Fruit fly (Drosophila melanogaster): Measurements from ENCODE around the gene Tgi.

Tgi gene

dm6 chr3L:13495065-13495464, 8.5 kb downstream of the Tgi start:
- no peak for TF ChIP-seq Myc (optimal IDR thresholded peaks at IDR 0.05)
- no peak for TF ChIP-seq Abd-B (GFP tag; optimal IDR thresholded peaks at IDR 0.05)
- no peak for TF ChIP-seq h (GFP tag; optimal IDR thresholded peaks at IDR 0.05)
- peak; percentile 11 for TF ChIP-seq Rel (GFP tag; optimal IDR thresholded peaks at IDR 0.05)
- TF ChIP-seq Rel (tag; optimal IDR thresholded peaks at IDR 0.05) = no peak
- no peak for TF ChIP-seq rgr (GFP tag; optimal IDR thresholded peaks at IDR 0.05)
- peak; percentile 25 for TF ChIP-seq Hnf4 (GFP tag; optimal IDR thresholded peaks at IDR 0.05)
- no peak for TF ChIP-seq Vsx2 (GFP tag; optimal IDR thresholded peaks at IDR 0.05; ENCODE audit: partially characterized antibody)
- TF ChIP-seq fru (GFP tag; optimal IDR thresholded peaks at IDR 0.05) = no peak
- no peak for TF ChIP-seq usp (GFP tag; optimal IDR thresholded peaks at IDR 0.05)
- no peak for TF ChIP-seq dl (GFP tag; optimal IDR thresholded peaks at IDR 0.05; ENCODE audit: insufficient read depth in 1 of 2, partially characterized antibody in 2 of 2)
- peak; percentile 86 for TF ChIP-seq jim (GFP tag; optimal IDR thresholded peaks at IDR 0.05)
- no peak for TF ChIP-seq Hr83 (GFP tag; optimal IDR thresholded peaks at IDR 0.05; ENCODE audit: poor library complexity, severe bottlenecking)
- no peak for TF ChIP-seq tai (GFP tag; optimal IDR thresholded peaks at IDR 0.05)
- no peak for TF ChIP-seq pan (optimal IDR thresholded peaks at IDR 0.05)
- peak; percentile 26 for TF ChIP-seq Sp1 (GFP tag; optimal IDR thresholded peaks at IDR 0.05)
- TF ChIP-seq sv (GFP tag; optimal IDR thresholded peaks at IDR 0.05) = no peak
- TF ChIP-seq CrebA (GFP tag; optimal IDR thresholded peaks at IDR 0.05; ENCODE audit: borderline replicate concordance) = peak; percentile 83
- TF ChIP-seq CG9705 (GFP tag; optimal IDR thresholded peaks at IDR 0.05) = no peak
- no peak for TF ChIP-seq dsf (GFP tag; optimal IDR thresholded peaks at IDR 0.05; ENCODE audit: borderline replicate concordance)
- TF ChIP-seq Hr78 (GFP tag; optimal IDR thresholded peaks at IDR 0.05) = no peak

- TF ChIP-seq foxo (GFP tag; optimal IDR thresholded peaks at IDR 0.05) = peak in 1 of 2 experiments; percentile 11
- peak; percentile 20 for TF ChIP-seq h (GFP tag; optimal IDR thresholded peaks at IDR 0.05)
- TF ChIP-seq jim (GFP tag; optimal IDR thresholded peaks at IDR 0.05) = peak; percentile 80
- no peak for TF ChIP-seq woc (GFP tag; optimal IDR thresholded peaks at IDR 0.05)
- peak; percentile 37 for TF ChIP-seq Dif (GFP tag; optimal IDR thresholded peaks at IDR 0.05; ENCODE audit: partially characterized antibody)
- no peak for TF ChIP-seq rgr (GFP tag; optimal IDR thresholded peaks at IDR 0.05)
- TF ChIP-seq tai (GFP tag; optimal IDR thresholded peaks at IDR 0.05) = no peak
- TF ChIP-seq HLH106 (tag; optimal IDR thresholded peaks at IDR 0.05) = no peak
- no peak for TF ChIP-seq CrebA (GFP tag; optimal IDR thresholded peaks at IDR 0.05; ENCODE audit: borderline replicate concordance)
- peak; percentile 7 for TF ChIP-seq Jra (GFP tag; optimal IDR thresholded peaks at IDR 0.05)
- peak; percentile 34 for TF ChIP-seq fru (GFP tag; optimal IDR thresholded peaks at IDR 0.05)
- no peak for TF ChIP-seq N (GFP tag; optimal IDR thresholded peaks at IDR 0.05)
- no peak for TF ChIP-seq dl (GFP tag; optimal IDR thresholded peaks at IDR 0.05; ENCODE audit: insufficient read depth in 1 of 2, partially characterized antibody in 2 of 2)
- TF ChIP-seq dmrt93B (GFP tag; optimal IDR thresholded peaks at IDR 0.05) = no peak
- TF ChIP-seq lola (GFP tag; optimal IDR thresholded peaks at IDR 0.05) = no peak
- no peak for TF ChIP-seq Rel (GFP tag; optimal IDR thresholded peaks at IDR 0.05)
- TF ChIP-seq Rel (tag; optimal IDR thresholded peaks at IDR 0.05) = peak; percentile 48
- TF ChIP-seq CG9705 (GFP tag; optimal IDR thresholded peaks at IDR 0.05) = no peak
- no peak for TF ChIP-seq Abd-B (GFP tag; optimal IDR thresholded peaks at IDR 0.05)
- TF ChIP-seq Sp1 (GFP tag; optimal IDR thresholded peaks at IDR 0.05) = peak; percentile 39
- peak; percentile 20 for TF ChIP-seq psq (GFP tag; optimal IDR thresholded peaks at IDR 0.05)
- TF ChIP-seq OdsH (GFP tag; optimal IDR thresholded peaks at IDR 0.05) = no peak
- no peak for TF ChIP-seq sv (GFP tag; optimal IDR thresholded peaks at IDR 0.05)
- no peak for TF ChIP-seq GATAd (GFP tag; optimal IDR thresholded peaks at IDR 0.05)
- no peak for TF ChIP-seq Hr78 (GFP tag; optimal IDR thresholded peaks at IDR 0.05)
- TF ChIP-seq Vsx2 (GFP tag; optimal IDR thresholded peaks at IDR 0.05; ENCODE audit: partially characterized antibody) = peak; percentile 31
- peak; percentile 9 for TF ChIP-seq br (GFP tag; optimal IDR thresholded peaks at IDR 0.05)
- no peak for TF ChIP-seq Myc (optimal IDR thresholded peaks at IDR 0.05)
- no peak for TF ChIP-seq Hnf4 (GFP tag; optimal IDR thresholded peaks at IDR 0.05)
- TF ChIP-seq brk (GFP tag; optimal IDR thresholded peaks at IDR 0.05) = no peak
- no peak for TF ChIP-seq Dfd (GFP tag; optimal IDR thresholded peaks at IDR 0.05)
- TF ChIP-seq sage (GFP tag; optimal IDR thresholded peaks at IDR 0.05) = no peak
- no peak for TF ChIP-seq Hr83 (GFP tag; optimal IDR thresholded peaks at IDR 0.05; ENCODE audit: poor library complexity, severe bottlenecking)
- TF ChIP-seq ey (GFP tag; optimal IDR thresholded peaks at IDR 0.05) = no peak
- no peak for TF ChIP-seq Mio (GFP tag; optimal IDR thresholded peaks at IDR 0.05)
- TF ChIP-seq dsf (GFP tag; optimal IDR thresholded peaks at IDR 0.05; ENCODE audit: borderline replicate concordance) = no peak
- TF ChIP-seq pan (optimal IDR thresholded peaks at IDR 0.05) = no peak
- TF ChIP-seq usp (GFP tag; optimal IDR thresholded peaks at IDR 0.05) = no peak
- peak; percentile 0 for TF ChIP-seq CG32264 (GFP tag; optimal IDR thresholded peaks at IDR 0.05)
Measured at dm6 chr3L:13497720-13498355, 11.2 kb downstream of the Tgi start.

Measured in whole organism, wandering third instar larva.